Worm (Caenorhabditis elegans) whole organism, late embryonic: ENCODE results near the gene mpz-3.

ENCODE experiments used
- C08G9.2 ChIP-seq: sonication (generic microtip); optimal IDR thresholded peaks from 2 replicates; lab custom pipeline; 2016; ENCODE audit warnings: mild to moderate bottlenecking, missing genetic modification characterization, moderate library complexity, missing compliant biosample characterization
- C38D4.7 ChIP-seq: fragments of 200-800 bp; sonication (Bioruptor generic); optimal IDR thresholded peaks from 2 replicates; lab custom pipeline; 2018; ENCODE audit warnings: mild to moderate bottlenecking, missing genetic modification characterization, moderate library complexity, missing compliant biosample characterization
- ama-1 ChIP-seq: fragments of 150-350 bp; optimal IDR thresholded peaks from 2 replicates; lab custom pipeline; 2014
- ceh-19 ChIP-seq: fragments of 200-800 bp; sonication (Bioruptor generic); optimal IDR thresholded peaks from 2 replicates; lab custom pipeline; 2018; ENCODE audit warnings: mild to moderate bottlenecking, missing genetic modification characterization, missing compliant biosample characterization
- elt-2 ChIP-seq: sonication (generic microtip); optimal IDR thresholded peaks from 2 replicates; lab custom pipeline; 2016; ENCODE audit warnings: missing genetic modification reagents, missing genetic modification characterization, missing compliant biosample characterization
- nhr-11 ChIP-seq: fragments of 150-350 bp; optimal IDR thresholded peaks from 2 replicates; lab custom pipeline; 2014; ENCODE audit warnings: missing biosample characterization, missing genetic modification characterization
- sox-4 ChIP-seq: sonication (generic microtip); optimal IDR thresholded peaks from 2 replicates; lab custom pipeline; 2017; ENCODE audit warnings: mild to moderate bottlenecking, missing genetic modification characterization, inconsistent platforms, missing compliant biosample characterization

ce11 chrII:6526136-6526684 is 39.0 kb downstream of the mpz-3 start:
- TF ChIP-seq ceh-19 (GFP tag; lab: Kevin White, UChicago) (no peak), sox-4 (tag; lab: Kevin White, UChicago) (no peak), nhr-11 (no peak), elt-2 (tag; lab: Kevin White, UChicago) (no peak), C08G9.2 (no peak), ama-1 (lab: Kevin White, UChicago) (no peak), C38D4.7 (GFP tag; lab: Kevin White, UChicago) (no peak)
